Fruit fly (Drosophila melanogaster) whole organism, embryonic: ENCODE measurements around the gene CG17097.

ENCODE experiments used
- Aef1 ChIP-seq: fragments of 200-800 bp; sonication (Bioruptor generic); IDR thresholded peaks from 3 replicates; pipeline ENCODE4 v1.3.6; 2022; ENCODE audit warnings: missing biosample characterization, missing genetic modification characterization
- Awh ChIP-seq: fragments of 200-800 bp; sonication (Bioruptor generic); IDR thresholded peaks from 2 replicates; pipeline ENCODE4, ENCODE4 v1.3.6; 2022; ENCODE audit warnings: missing biosample characterization, missing genetic modification characterization
- CG10462 ChIP-seq: fragments of 200-800 bp; sonication (Bioruptor generic); optimal IDR thresholded peaks from 2 replicates; lab custom pipeline; 2016; ENCODE audit warnings: missing biosample characterization, missing genetic modification characterization
- CG11085 ChIP-seq: fragments of 200-800 bp; sonication (Bioruptor generic); IDR thresholded peaks from 2 replicates; pipeline ENCODE4 v1.3.6; 2022; ENCODE audit warnings: missing biosample characterization, missing genetic modification characterization
- CG11247 ChIP-seq: fragments of 200-800 bp; sonication (Bioruptor generic); IDR thresholded peaks from 2 replicates; pipeline ENCODE4 v1.3.6; 2022; ENCODE audit warnings: missing biosample characterization, missing genetic modification characterization
- CG12104 ChIP-seq: fragments of 200-800 bp; sonication (Bioruptor generic); optimal IDR thresholded peaks from 3 replicates; lab custom pipeline; 2016; ENCODE audit warnings: missing biosample characterization, missing genetic modification characterization
- CG14667 ChIP-seq: fragments of 200-800 bp; sonication (Bioruptor generic); IDR thresholded peaks from 2 replicates; pipeline ENCODE4 v1.3.6; 2022; ENCODE audit warnings: missing biosample characterization, missing genetic modification characterization
- CG17361 ChIP-seq: fragments of 200-800 bp; sonication (Bioruptor generic); IDR thresholded peaks from 3 replicates; pipeline ENCODE4 v1.3.6; 2022; ENCODE audit warnings: missing biosample characterization, missing genetic modification characterization
- CG17802 ChIP-seq: fragments of 200-800 bp; sonication (Bioruptor generic); optimal IDR thresholded peaks from 2 replicates; lab custom pipeline; 2018; ENCODE audit warnings: missing biosample characterization, mild to moderate bottlenecking, missing genetic modification characterization, moderate library complexity
- CG2116 ChIP-seq: fragments of 200-800 bp; sonication (Bioruptor generic); optimal IDR thresholded peaks from 3 replicates; lab custom pipeline; 2018; ENCODE audit warnings: missing biosample characterization, mild to moderate bottlenecking, missing genetic modification characterization
- CG32772 ChIP-seq: fragments of 200-800 bp; sonication (Bioruptor generic); IDR thresholded peaks from 2 replicates; pipeline ENCODE4 v1.3.6; 2022; ENCODE audit warnings: missing biosample characterization, missing genetic modification characterization
- CG33213 ChIP-seq: fragments of 200-800 bp; sonication (Bioruptor generic); optimal IDR thresholded peaks from 3 replicates; lab custom pipeline; 2016; ENCODE audit warnings: missing biosample characterization, missing genetic modification characterization
- CG6254 ChIP-seq: fragments of 200-800 bp; sonication (Bioruptor generic); optimal IDR thresholded peaks from 3 replicates; lab custom pipeline; 2017; ENCODE audit warnings: mild to moderate bottlenecking, missing biosample characterization, missing genetic modification reagents, missing genetic modification characterization
- CkIIα-i1 ChIP-seq: fragments of 200-800 bp; sonication (Bioruptor generic); IDR thresholded peaks from 2 replicates; pipeline ENCODE4 v1.3.6; 2022; ENCODE audit warnings: missing biosample characterization, missing genetic modification characterization
- Doc3 ChIP-seq: fragments of 200-800 bp; sonication (Bioruptor generic); IDR thresholded peaks from 3 replicates; pipeline ENCODE4 v1.3.6; 2022; ENCODE audit warnings: missing biosample characterization, missing genetic modification characterization; ENCODE audit not compliant: partially characterized antibody
- Dp ChIP-seq: fragments of 200-800 bp; sonication (Bioruptor generic); optimal IDR thresholded peaks from 2 replicates; lab custom pipeline; 2018; ENCODE audit warnings: missing biosample characterization, mild to moderate bottlenecking, missing genetic modification characterization, moderate library complexity
- E2f2 ChIP-seq: fragments of 200-800 bp; sonication (Bioruptor generic); IDR thresholded peaks from 2 replicates; pipeline ENCODE4 v1.3.6; 2022; ENCODE audit warnings: missing biosample characterization, missing genetic modification characterization
- Ets65A ChIP-seq: fragments of 200-800 bp; sonication (Bioruptor generic); peaks from one replicate; lab custom pipeline; 2016; ENCODE audit warnings: missing biosample characterization, missing genetic modification characterization
- Hr51 ChIP-seq, 2 experiments: fragments of 200-800 bp; sonication (Bioruptor generic); optimal IDR thresholded peaks; 2 replicates in 1 of 2; 3 replicates in 1 of 2; lab custom pipeline; 2016 to 2018; ENCODE audit warnings: missing biosample characterization in 2 of 2, missing genetic modification characterization in 2 of 2, mild to moderate bottlenecking in 1 of 2, moderate library complexity in 1 of 2
- NC2β ChIP-seq: fragments of 200-800 bp; sonication (Bioruptor generic); optimal IDR thresholded peaks from 2 replicates; lab custom pipeline; 2016; ENCODE audit warnings: missing biosample characterization, missing genetic modification characterization
- Scr ChIP-seq: fragments of 200-800 bp; sonication (Bioruptor generic); IDR thresholded peaks from 2 replicates; pipeline ENCODE4 v1.3.6; 2022; ENCODE audit warnings: missing biosample characterization, missing genetic modification characterization; ENCODE audit not compliant: partially characterized antibody
- Stat92E ChIP-seq, 3 experiments: fragments of >200 bp in 2 of 3; fragments of 200-800 bp in 1 of 3; sonication (Bioruptor generic) in 1 of 3; optimal IDR thresholded peaks; 2 replicates each; lab custom pipeline; 2017 to 2019; ENCODE audit warnings: missing biosample characterization in 3 of 3, missing genetic modification characterization in 3 of 3, mild to moderate bottlenecking in 1 of 3, moderate library complexity in 1 of 3
- TFAM ChIP-seq: fragments of 200-800 bp; sonication (Bioruptor generic); optimal IDR thresholded peaks from 2 replicates; lab custom pipeline; 2017; ENCODE audit warnings: missing biosample characterization, missing genetic modification characterization, inconsistent platforms
- Trl ChIP-seq, 3 experiments: fragments of >200 bp in 2 of 3; fragments of 200-800 bp in 1 of 3; sonication (Bioruptor generic) in 1 of 3; optimal IDR thresholded peaks; 2 replicates in 1 of 3; 3 replicates in 2 of 3; lab custom pipeline; 2016 to 2017; ENCODE audit warnings: missing biosample characterization in 1 of 3, missing genetic modification characterization in 1 of 3
- ab ChIP-seq: fragments of 200-800 bp; sonication (Bioruptor generic); optimal IDR thresholded peaks from 2 replicates; lab custom pipeline; 2016; ENCODE audit warnings: missing biosample characterization, missing genetic modification characterization
- abd-A ChIP-seq: fragments of 200-800 bp; sonication (Bioruptor generic); optimal IDR thresholded peaks from 3 replicates; lab custom pipeline; 2019; ENCODE audit warnings: missing biosample characterization, mild to moderate bottlenecking, missing genetic modification characterization, moderate library complexity
- ash1 ChIP-seq: fragments of 200-800 bp; sonication (Bioruptor generic); optimal IDR thresholded peaks from 2 replicates; lab custom pipeline; 2018; ENCODE audit warnings: missing biosample characterization, mild to moderate bottlenecking, missing genetic modification characterization
- chinmo ChIP-seq: fragments of 200-800 bp; sonication (Bioruptor generic); IDR thresholded peaks from 4 replicates; pipeline ENCODE4 v1.3.6; 2022; ENCODE audit warnings: missing biosample characterization, missing genetic modification characterization; ENCODE audit not compliant: partially characterized antibody
- chn ChIP-seq: fragments of 200-800 bp; sonication (Bioruptor generic); optimal IDR thresholded peaks from 2 replicates; lab custom pipeline; 2016; ENCODE audit warnings: missing biosample characterization, missing genetic modification characterization
- corto ChIP-seq: fragments of 200-800 bp; sonication (Bioruptor generic); optimal IDR thresholded peaks from 2 replicates; lab custom pipeline; 2016; ENCODE audit warnings: missing biosample characterization, mild to moderate bottlenecking, missing genetic modification characterization, moderate library complexity
- crc ChIP-seq: fragments of 200-800 bp; sonication (Bioruptor generic); optimal IDR thresholded peaks from 2 replicates; lab custom pipeline; 2016; ENCODE audit warnings: missing biosample characterization, missing genetic modification characterization
- crp ChIP-seq, 2 experiments: fragments of 200-800 bp; sonication (Bioruptor generic); optimal IDR thresholded peaks; 2 replicates in 1 of 2; 3 replicates in 1 of 2; lab custom pipeline; 2017; ENCODE audit warnings: missing biosample characterization in 2 of 2, missing genetic modification characterization in 2 of 2, mild to moderate bottlenecking in 1 of 2, moderate library complexity in 1 of 2
- danr ChIP-seq: fragments of 200-800 bp; sonication (Bioruptor generic); IDR thresholded peaks from 2 replicates; pipeline ENCODE4 v1.3.6; 2022; ENCODE audit warnings: missing biosample characterization, missing genetic modification characterization
- gce ChIP-seq: fragments of 200-800 bp; sonication (Bioruptor generic); IDR thresholded peaks from 3 replicates; pipeline ENCODE4 v1.3.6; 2022; ENCODE audit warnings: missing biosample characterization, missing genetic modification characterization
- gsb-n ChIP-seq: fragments of 200-800 bp; sonication (Bioruptor generic); optimal IDR thresholded peaks from 3 replicates; lab custom pipeline; 2018; ENCODE audit warnings: missing biosample characterization, mild to moderate bottlenecking, missing genetic modification characterization
- h ChIP-seq: fragments of >200 bp; optimal IDR thresholded peaks from 2 replicates; lab custom pipeline; 2017
- lbe ChIP-seq: fragments of 200-800 bp; sonication (Bioruptor generic); optimal IDR thresholded peaks from 2 replicates; lab custom pipeline; 2016; ENCODE audit warnings: missing biosample characterization, mild to moderate bottlenecking, missing genetic modification characterization
- nerfin-1 ChIP-seq: fragments of 200-800 bp; sonication (Bioruptor generic); optimal IDR thresholded peaks from 3 replicates; lab custom pipeline; 2019; ENCODE audit warnings: missing biosample characterization, mild to moderate bottlenecking, missing genetic modification characterization, moderate library complexity
- oc ChIP-seq: fragments of 200-800 bp; sonication (Bioruptor generic); optimal IDR thresholded peaks from 2 replicates; lab custom pipeline; 2018; ENCODE audit warnings: missing biosample characterization, mild to moderate bottlenecking, missing genetic modification characterization, moderate library complexity
- odd ChIP-seq: fragments of 200-800 bp; sonication (Bioruptor generic); optimal IDR thresholded peaks from 2 replicates; lab custom pipeline; 2017; ENCODE audit warnings: missing biosample characterization, mild to moderate bottlenecking, missing genetic modification characterization
- pita ChIP-seq: fragments of 200-800 bp; sonication (Bioruptor generic); optimal IDR thresholded peaks from 2 replicates; lab custom pipeline; 2017; ENCODE audit warnings: missing biosample characterization, mild to moderate bottlenecking, missing genetic modification characterization
- sc ChIP-seq, 3 experiments: fragments of >200 bp in 2 of 3; fragments of 200-800 bp in 1 of 3; sonication (Bioruptor generic) in 1 of 3; optimal IDR thresholded peaks; 2 replicates in 2 of 3; 3 replicates in 1 of 3; lab custom pipeline; 2017; ENCODE audit warnings: mild to moderate bottlenecking in 1 of 3, missing biosample characterization in 1 of 3, missing genetic modification characterization in 1 of 3, missing genetic modification reagents in 1 of 3
- sd ChIP-seq: fragments of 200-800 bp; sonication (Bioruptor generic); optimal IDR thresholded peaks from 3 replicates; lab custom pipeline; 2018; ENCODE audit warnings: missing biosample characterization, mild to moderate bottlenecking, missing genetic modification characterization, moderate library complexity
- sima ChIP-seq: fragments of 200-800 bp; sonication (Bioruptor generic); optimal IDR thresholded peaks from 2 replicates; lab custom pipeline; 2016; ENCODE audit warnings: missing biosample characterization, missing genetic modification characterization
- sisA ChIP-seq: fragments of 200-800 bp; sonication (Bioruptor generic); IDR thresholded peaks from 2 replicates; pipeline ENCODE4 v1.3.6; 2022; ENCODE audit warnings: missing biosample characterization, missing genetic modification characterization
- slbo ChIP-seq: fragments of 200-800 bp; sonication (Bioruptor generic); IDR thresholded peaks from 2 replicates; pipeline ENCODE4 v1.3.6; 2022; ENCODE audit warnings: missing biosample characterization, missing genetic modification characterization
- sob ChIP-seq: fragments of 200-800 bp; sonication (Bioruptor generic); IDR thresholded peaks from 2 replicates; pipeline ENCODE4 v1.3.6; 2022; ENCODE audit warnings: missing biosample characterization, missing genetic modification characterization
- ssp ChIP-seq: fragments of 200-800 bp; sonication (Bioruptor generic); IDR thresholded peaks from 2 replicates; pipeline ENCODE4 v1.3.6; 2022; ENCODE audit warnings: missing biosample characterization, missing genetic modification characterization
- ttk ChIP-seq: fragments of 200-800 bp; sonication (Bioruptor generic); IDR thresholded peaks from 2 replicates; pipeline ENCODE4 v2.1.2; 2022; ENCODE audit warnings: missing biosample characterization, missing genetic modification characterization

CG17097 gene

DNA sequence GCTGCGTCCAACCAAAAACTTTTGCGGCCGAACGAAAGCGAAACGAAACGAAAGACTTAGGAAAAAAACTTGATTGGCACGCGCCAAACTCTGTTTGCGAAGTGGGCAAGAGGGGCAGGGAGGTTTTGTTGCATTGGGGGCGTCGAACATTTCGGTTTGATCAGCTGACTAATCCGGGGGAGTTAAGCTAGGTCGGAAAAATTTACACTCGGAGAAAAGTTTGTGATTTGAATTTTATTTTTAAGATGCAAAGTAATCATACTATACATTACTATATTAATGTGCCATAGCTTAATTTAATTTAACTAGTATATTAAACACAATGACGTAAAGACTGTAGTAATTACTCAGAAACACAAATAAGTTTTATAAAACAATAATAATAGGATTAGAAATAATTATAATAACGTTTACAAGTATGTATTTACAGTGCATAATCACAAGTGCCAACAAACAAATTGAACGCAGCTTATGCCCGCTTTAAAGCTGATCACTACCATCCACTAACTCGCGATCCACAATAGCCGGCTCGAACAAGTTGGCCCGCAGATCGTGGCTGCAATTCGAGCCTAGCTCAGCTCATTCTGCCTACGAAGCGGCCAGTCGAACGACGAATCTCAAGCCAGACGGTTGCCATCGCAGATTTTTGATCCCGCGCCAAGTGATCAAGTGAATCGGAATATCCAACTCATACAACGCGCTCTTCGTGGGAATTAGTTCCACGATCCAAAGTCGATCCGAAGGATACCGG lies 15.4 kb downstream of the CG17097 start, which contains the start of gene CG31871 (continued):
- TF ChIP-seq Scr (GFP tag; lab: Robert Waterston, UW) (no peak), gsb-n (tag; lab: Kevin White, UChicago) (peak; percentile 79), ssp (GFP tag; lab: Robert Waterston, UW) (peak; percentile 61), CG10462 (GFP tag; lab: Kevin White, UChicago) (no peak), sima (GFP tag; lab: Kevin White, UChicago) (no peak), CG11247 (GFP tag; lab: Robert Waterston, UW) (no peak), Awh (GFP tag; lab: Robert Waterston, UW) (no peak), abd-A (tag; lab: Kevin White, UChicago) (no peak), odd (GFP tag; lab: Kevin White, UChicago) (peak; percentile 59), CG32772 (GFP tag; lab: Robert Waterston, UW) (peak; percentile 76), CG17361 (GFP tag; lab: Robert Waterston, UW) (peak; percentile 87), Stat92E (GFP tag; optimal IDR thresholded peaks at IDR 0.05; lab: Kevin White, UChicago) (no peak), Aef1 (GFP tag; lab: Robert Waterston, UW) (peak; percentile 44; the same call in 1 of the 3 replicates), Hr51 (GFP tag; optimal IDR thresholded peaks at IDR 0.05; lab: Kevin White, UChicago) (peak in 1 of 2 experiments; percentile 91), sd (peak; percentile 91), TFAM (GFP tag; lab: Kevin White, UChicago) (no peak), crp (GFP tag; optimal IDR thresholded peaks at IDR 0.05; lab: Kevin White, UChicago) (peak in 1 of 2 experiments; percentile 61), h (lab: Kevin White, UChicago) (no peak), Doc3 (no peak), CG6254 (GFP tag; lab: Kevin White, UChicago) (peak; percentile 35), CG14667 (peak; percentile 33; the same call in 1 of the 2 replicates), pita (GFP tag; lab: Kevin White, UChicago) (no peak), CG2116 (GFP tag; lab: Kevin White, UChicago) (peak; percentile 6), chn (GFP tag; lab: Kevin White, UChicago) (no peak), chinmo (no peak), ab (GFP tag; lab: Kevin White, UChicago) (no peak), CG11085 (GFP tag; lab: Robert Waterston, UW) (no peak), CkIIα-i1 (GFP tag; lab: Robert Waterston, UW) (no peak), Ets65A (GFP tag; lab: Kevin White, UChicago) (no peak), E2f2 (peak; percentile 39; the same call in 1 of the 2 replicates), Trl (optimal IDR thresholded peaks at IDR 0.05; lab: Kevin White, UChicago) (no peak), Trl (GFP tag; optimal IDR thresholded peaks at IDR 0.05; lab: Kevin White, UChicago) (no peak), ttk (GFP tag; lab: Robert Waterston, UW) (peak; percentile 77), danr (GFP tag; lab: Robert Waterston, UW) (no peak), sob (no peak), crc (no peak), CG33213 (GFP tag; lab: Kevin White, UChicago) (no peak), CG17802 (no peak), NC2β (GFP tag; lab: Kevin White, UChicago) (no peak), sisA (peak; percentile 55), CG12104 (GFP tag; lab: Kevin White, UChicago) (peak; percentile 32), nerfin-1 (tag; lab: Kevin White, UChicago) (no peak), Dp (GFP tag; lab: Kevin White, UChicago) (no peak), corto (GFP tag; lab: Kevin White, UChicago) (no peak), slbo (GFP tag; lab: Robert Waterston, UW) (peak; percentile 64), oc (peak; percentile 83), sc (optimal IDR thresholded peaks at IDR 0.05; lab: Kevin White, UChicago) (no peak), sc (GFP tag; optimal IDR thresholded peaks at IDR 0.05; lab: Kevin White, UChicago) (peak; percentile 40), lbe (no peak), gce (GFP tag; lab: Robert Waterston, UW) (no peak), ash1 (GFP tag; lab: Kevin White, UChicago) (no peak)
